Fruit fly (Drosophila melanogaster) whole organism, wandering third instar larva: ENCODE data around the gene Hel89B.

ENCODE experiments used
- CG32264 ChIP-seq: fragments of 200-800 bp; sonication (Bioruptor generic); optimal IDR thresholded peaks from 2 replicates; lab custom pipeline; 2016; ENCODE audit warnings: missing biosample characterization, missing genetic modification characterization
- CG9705 ChIP-seq: fragments of 200-800 bp; sonication (Bioruptor generic); optimal IDR thresholded peaks from 2 replicates; lab custom pipeline; 2018; ENCODE audit warnings: missing biosample characterization, mild to moderate bottlenecking, missing genetic modification characterization
- Dif ChIP-seq: fragments of 200-275, 200-300 bp; sonication (Bioruptor generic); optimal IDR thresholded peaks from 2 replicates; lab custom pipeline; 2018; ENCODE audit warnings: missing biosample characterization, missing genetic modification characterization; ENCODE audit not compliant: partially characterized antibody
- Hnf4 ChIP-seq: fragments of 200-800 bp; sonication (Bioruptor generic); optimal IDR thresholded peaks from 2 replicates; lab custom pipeline; 2016; ENCODE audit warnings: missing biosample characterization, mild to moderate bottlenecking, missing genetic modification characterization
- Myc ChIP-seq: fragments of >200 bp; optimal IDR thresholded peaks from 2 replicates; lab custom pipeline; 2017
- N ChIP-seq: fragments of >200 bp; optimal IDR thresholded peaks from 2 replicates; lab custom pipeline; 2018; ENCODE audit warnings: missing biosample characterization, missing external identifiers, missing genetic modification characterization
- OdsH ChIP-seq: fragments of 200-800 bp; sonication (Bioruptor generic); optimal IDR thresholded peaks from 2 replicates; lab custom pipeline; 2016; ENCODE audit warnings: missing biosample characterization, mild to moderate bottlenecking, missing genetic modification characterization
- Rel ChIP-seq, 2 experiments: fragments of 200-800 bp; sonication (Bioruptor generic) in 1 of 2; optimal IDR thresholded peaks; 2 replicates in 1 of 2; 3 replicates in 1 of 2; lab custom pipeline; 2016 to 2019; ENCODE audit warnings: mild to moderate bottlenecking in 2 of 2, missing biosample characterization in 2 of 2, missing genetic modification characterization in 2 of 2, moderate library complexity in 1 of 2
- br ChIP-seq: fragments of 200-800 bp; sonication (Bioruptor generic); optimal IDR thresholded peaks from 2 replicates; lab custom pipeline; 2016; ENCODE audit warnings: missing biosample characterization, missing genetic modification characterization
- dl ChIP-seq, 2 experiments: fragments of 175-275, 200-275 bp in 1 of 2; fragments of 200-275 bp in 1 of 2; sonication (Bioruptor generic); optimal IDR thresholded peaks; lab custom pipeline; 2018; ENCODE audit warnings: mild to moderate bottlenecking in 2 of 2, missing biosample characterization in 2 of 2, missing genetic modification characterization in 2 of 2, moderate library complexity in 2 of 2; ENCODE audit not compliant: partially characterized antibody in 2 of 2, insufficient read depth in 1 of 2
- fru ChIP-seq: fragments of 200-800 bp; sonication (Bioruptor generic); optimal IDR thresholded peaks from 3 replicates; lab custom pipeline; 2016; ENCODE audit warnings: missing biosample characterization, mild to moderate bottlenecking, missing genetic modification characterization
- h ChIP-seq: fragments of 200-800 bp; sonication (Bioruptor generic); optimal IDR thresholded peaks from 3 replicates; lab custom pipeline; 2016; ENCODE audit warnings: missing biosample characterization, mild to moderate bottlenecking, missing genetic modification characterization
- usp ChIP-seq: fragments of >200 bp; optimal IDR thresholded peaks from 2 replicates; lab custom pipeline; 2017; ENCODE audit warnings: missing biosample characterization, missing genetic modification characterization

DNA sequence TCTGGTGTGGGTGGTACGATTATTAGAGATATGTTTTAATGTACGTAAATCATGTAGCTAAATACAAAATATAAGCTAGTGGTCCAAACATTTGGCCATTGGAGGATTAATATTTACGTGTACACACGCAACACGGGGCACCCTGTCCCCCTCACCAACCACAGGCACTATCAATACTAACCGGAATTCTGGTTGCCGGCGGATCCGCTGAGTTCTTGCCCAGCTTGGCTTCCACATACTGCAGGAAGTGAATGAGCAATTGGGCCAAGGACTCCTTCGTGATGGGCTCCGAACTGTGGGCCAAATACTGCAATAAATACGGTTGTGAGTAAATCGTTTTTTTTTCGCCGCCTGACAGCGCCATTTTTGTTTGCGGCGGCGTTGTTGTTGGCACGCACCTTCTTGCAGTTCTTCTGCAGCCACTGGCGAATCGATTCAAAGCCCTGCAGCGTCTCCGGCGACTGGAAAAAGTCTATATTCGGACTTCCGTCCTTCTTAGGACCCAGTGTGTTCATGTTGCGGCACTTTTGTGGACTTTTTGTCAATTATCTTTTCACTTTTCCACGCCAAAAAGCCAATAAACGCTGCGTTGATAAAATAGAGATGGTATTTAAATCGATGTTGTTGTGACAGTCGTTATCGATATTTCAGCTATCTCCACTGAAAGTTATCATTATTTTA is 660 bp upstream of the Hel89B start, which contains the start of gene mor:
- no peak for TF ChIP-seq CG9705
- TF ChIP-seq Dif, result no peak
- no peak for TF ChIP-seq OdsH (GFP tag; lab: Kevin White, UChicago)
- TF ChIP-seq h (GFP tag; lab: Kevin White, UChicago), result no peak
- TF ChIP-seq Myc (lab: Kevin White, UChicago), result no peak
- no peak for TF ChIP-seq dl (GFP tag; optimal IDR thresholded peaks at IDR 0.05; lab: Kevin White, UChicago; ENCODE audit: insufficient read depth in 1 of 2, partially characterized antibody in 2 of 2)
- no peak for TF ChIP-seq CG32264 (GFP tag; lab: Kevin White, UChicago)
- TF ChIP-seq Rel (GFP tag; optimal IDR thresholded peaks at IDR 0.05; lab: Kevin White, UChicago), result no peak
- TF ChIP-seq Rel (tag; optimal IDR thresholded peaks at IDR 0.05; lab: Kevin White, UChicago), result no peak
- no peak for TF ChIP-seq br
- TF ChIP-seq Hnf4, result no peak
- TF ChIP-seq N, result no peak
- no peak for TF ChIP-seq usp (GFP tag; lab: Kevin White, UChicago)
- TF ChIP-seq fru (GFP tag; lab: Kevin White, UChicago), result no peak
